Worm (Caenorhabditis elegans): Measurements from ENCODE around the gene scl-2.

scl-2 gene

DNA sequence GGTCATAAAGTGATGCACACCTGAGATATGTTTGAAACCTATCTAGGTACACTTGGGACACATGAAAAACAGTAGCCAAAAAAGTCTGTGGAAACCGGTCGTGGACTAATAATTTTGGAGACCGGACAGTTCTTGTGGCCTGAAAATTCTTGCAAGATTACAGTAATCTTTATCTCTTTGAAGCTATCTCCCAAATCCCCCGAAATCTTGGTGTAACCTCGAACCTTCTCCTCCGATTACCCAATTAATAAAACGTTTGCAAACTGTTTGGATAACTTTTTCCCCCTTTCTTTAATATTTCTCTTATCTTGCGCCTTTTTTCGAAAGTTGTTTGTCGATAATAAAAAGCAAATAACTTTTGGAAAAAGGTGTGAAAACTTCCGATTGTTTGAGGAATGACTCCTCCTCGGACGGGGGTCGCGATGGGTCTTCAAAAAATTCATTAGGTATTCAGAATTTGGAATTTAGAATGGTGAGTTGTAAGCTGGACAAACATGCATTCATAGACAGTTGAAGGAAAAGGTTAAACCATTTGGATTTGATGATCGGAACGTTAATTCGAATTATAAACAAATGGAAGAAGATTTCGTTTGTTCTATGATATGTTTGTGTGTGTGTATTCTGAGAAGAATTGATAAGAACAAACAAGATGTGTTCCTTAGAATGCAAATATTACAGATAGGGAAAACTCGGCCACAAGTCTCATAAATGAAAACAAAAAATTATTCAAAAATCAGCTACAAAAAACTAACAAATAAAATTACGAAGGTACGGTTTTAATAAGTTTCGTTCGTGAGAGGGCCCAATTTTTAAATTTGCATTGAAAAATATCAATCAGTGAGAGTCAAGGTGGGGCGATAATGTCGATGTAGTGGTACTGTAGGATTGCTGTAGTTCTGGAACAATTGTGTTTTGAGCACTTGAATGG is 25.6 kb downstream of the scl-2 start (continued):
- TF ChIP-seq F39B2.1 (GFP tag; IDR thresholded peaks at IDR 0.05) (peak; percentile 36; the same call in 1 of the 2 replicates), nfyb-1 (GFP tag; IDR thresholded peaks at IDR 0.05) (0 out of 2 replicates have a peak, but pooled peaks have one; percentile 40), ztf-18 (tag; optimal IDR thresholded peaks at IDR 0.05) (no peak), B0336.3 (GFP tag; IDR thresholded peaks at IDR 0.05) (0 out of 2 replicates have a peak, but pooled peaks have one; percentile 20), lin-40 (tag; optimal IDR thresholded peaks at IDR 0.05) (peak; percentile 36), nhr-27 (tag; optimal IDR thresholded peaks at IDR 0.05) (no peak), ceh-91 (GFP tag; IDR thresholded peaks at IDR 0.05) (no peak), hmg-1.2 (GFP tag; IDR thresholded peaks at IDR 0.05) (0 out of 2 replicates have a peak, but pooled peaks have one; percentile 8), F33H1.4 (GFP tag; IDR thresholded peaks at IDR 0.05) (no peak), ekl-4 (GFP tag; IDR thresholded peaks at IDR 0.05) (no peak), lin-26 (GFP tag; IDR thresholded peaks at IDR 0.05) (peak; percentile 22; the same call in 1 of the 2 replicates), cebp-2 (GFP tag; IDR thresholded peaks at IDR 0.05) (peak; percentile 6; the same call in 1 of the 2 replicates), cebp-1 (GFP tag; IDR thresholded peaks at IDR 0.05) (no peak), cebp-1 (tag; optimal IDR thresholded peaks at IDR 0.05) (peak; percentile 25), rcor-1 (GFP tag; IDR thresholded peaks at IDR 0.05) (no peak), dox-1 (GFP tag; IDR thresholded peaks at IDR 0.05) (no peak), snpc-3.4 (tag; optimal IDR thresholded peaks at IDR 0.05) (no peak), ZK185.1 (tag; optimal IDR thresholded peaks at IDR 0.05; ENCODE audit: poor library complexity, severe bottlenecking) (peak; percentile 20), lin-35 (GFP tag; optimal IDR thresholded peaks at IDR 0.05) (peak in 1 of 3 experiments; percentile 50)

DNA sequence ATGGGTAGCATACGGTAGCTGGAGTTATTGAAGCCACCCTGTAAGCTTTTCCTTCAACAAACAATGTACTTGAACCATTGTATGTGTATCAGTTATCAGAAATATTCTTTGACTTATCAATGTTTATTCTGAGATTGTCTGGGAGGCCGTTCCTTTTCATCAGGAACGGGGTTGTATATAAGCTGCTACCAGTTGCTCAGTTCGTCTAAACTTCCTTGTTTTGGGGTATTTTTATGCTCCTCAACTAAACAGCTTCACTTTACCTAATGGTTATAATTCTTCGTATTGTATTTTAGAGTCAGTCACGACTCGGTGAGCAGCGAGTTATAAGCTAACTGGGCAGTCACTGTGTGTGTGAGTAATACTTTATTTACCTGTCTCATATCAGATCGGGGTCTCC is 28.2 kb downstream of the scl-2 start:
- no peak for TF ChIP-seq lsy-27 (tag; optimal IDR thresholded peaks at IDR 0.05; ENCODE audit: borderline replicate concordance, insufficient read depth)
- no peak for TF ChIP-seq nfya-1 (tag; optimal IDR thresholded peaks at IDR 0.05; ENCODE audit: borderline replicate concordance, insufficient read depth)
- TF ChIP-seq zim-3 (tag; optimal IDR thresholded peaks at IDR 0.05): no peak
- no peak for TF ChIP-seq rcor-1 (GFP tag; IDR thresholded peaks at IDR 0.05)
- TF ChIP-seq xnd-1 (tag; optimal IDR thresholded peaks at IDR 0.05): no peak
- no peak for TF ChIP-seq mes-4 (tag; optimal IDR thresholded peaks at IDR 0.05)
- TF ChIP-seq ceh-91 (GFP tag; IDR thresholded peaks at IDR 0.05): no peak
- no peak for TF ChIP-seq hsf-1 (GFP tag; IDR thresholded peaks at IDR 0.05)
- no peak for TF ChIP-seq dpff-1 (tag; optimal IDR thresholded peaks at IDR 0.05)
- no peak for TF ChIP-seq D2030.7 (GFP tag; IDR thresholded peaks at IDR 0.05)
- no peak for TF ChIP-seq nhr-90 (tag; optimal IDR thresholded peaks at IDR 0.05)
- TF ChIP-seq zfh-2 (GFP tag; conservative IDR thresholded peaks at IDR 0.05): no peak

DNA sequence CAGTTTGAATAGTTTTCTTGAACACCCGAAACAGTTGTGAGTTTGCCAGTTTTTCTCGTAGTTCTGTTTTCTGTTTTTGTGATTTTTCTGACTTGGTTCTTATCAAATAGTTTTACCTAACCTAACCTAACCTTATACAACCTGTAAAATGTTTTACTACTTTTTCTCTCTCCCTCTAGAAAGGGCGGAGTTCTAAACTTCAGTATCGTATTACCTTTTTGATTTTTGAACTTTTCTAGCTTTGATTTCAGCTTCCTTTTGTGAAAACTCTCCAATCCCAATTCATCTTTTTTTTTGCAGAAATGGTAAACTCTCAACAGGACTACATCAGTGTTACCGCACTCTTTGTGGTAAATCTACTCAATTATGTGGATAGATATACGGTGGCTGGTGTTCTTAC is 29.2 kb downstream of the scl-2 start, which contains the start of gene spin-2:
TSS of gene spin-2 (plus strand) at position 301 of the 400 bp plus-strand sequence.
- TF ChIP-seq pbrm-1 (GFP tag; IDR thresholded peaks at IDR 0.05): no peak
- no peak for TF ChIP-seq hmg-1.2 (GFP tag; IDR thresholded peaks at IDR 0.05)
- no peak for TF ChIP-seq K12H6.12 (tag; optimal IDR thresholded peaks at IDR 0.05)
- no peak for TF ChIP-seq mxl-1 (tag; optimal IDR thresholded peaks at IDR 0.05)
- no peak for TF ChIP-seq hlh-12 (tag; optimal IDR thresholded peaks at IDR 0.05)
